Worm (Caenorhabditis elegans) whole organism, L3 larva: Measurements from ENCODE around the gene Y43F8B.18.

Source experiments
- ZK546.5 ChIP-seq: sonication (generic microtip); optimal IDR thresholded peaks from 2 replicates; lab custom pipeline; 2017; ENCODE audit warnings: missing biosample characterization, missing genetic modification characterization
- ama-1 ChIP-seq: fragments of 150-350 bp; optimal IDR thresholded peaks from 2 replicates; lab custom pipeline; 2018
- elt-2 ChIP-seq: sonication (generic microtip); optimal IDR thresholded peaks from 2 replicates; lab custom pipeline; 2016; ENCODE audit warnings: missing genetic modification reagents, mild to moderate bottlenecking, missing genetic modification characterization, missing compliant biosample characterization
- jun-1 ChIP-seq: fragments of 150-350 bp; optimal IDR thresholded peaks from 2 replicates; lab custom pipeline; 2014; ENCODE audit warnings: missing biosample characterization, missing genetic modification reagents, missing genetic modification characterization
- nhr-12 ChIP-seq: fragments of 150-350 bp; optimal IDR thresholded peaks from 2 replicates; lab custom pipeline; 2014; ENCODE audit warnings: missing biosample characterization, missing genetic modification characterization
- nhr-237 ChIP-seq: fragments of 150-350 bp; optimal IDR thresholded peaks from 2 replicates; lab custom pipeline; 2014; ENCODE audit warnings: missing biosample characterization, missing genetic modification characterization
- nhr-77 ChIP-seq: fragments of 150-350 bp; optimal IDR thresholded peaks from 2 replicates; lab custom pipeline; 2014; ENCODE audit warnings: missing biosample characterization, missing genetic modification characterization
- pha-4 ChIP-seq: fragments of 150-350 bp; optimal IDR thresholded peaks from 2 replicates; lab custom pipeline; 2014; ENCODE audit warnings: missing biosample characterization, missing genetic modification reagents, missing genetic modification characterization
- snpc-4 ChIP-seq: fragments of 150-350 bp; optimal IDR thresholded peaks from 2 replicates; lab custom pipeline; 2014; ENCODE audit warnings: missing biosample characterization, missing genetic modification characterization

- TF ChIP-seq ama-1 (lab: Kevin White, UChicago) (no peak), snpc-4 (tag; lab: Kevin White, UChicago) (no peak), pha-4 (no peak), elt-2 (peak; percentile 30), jun-1 (no peak), nhr-12 (tag; lab: Kevin White, UChicago) (no peak), nhr-237 (no peak), ZK546.5 (tag; lab: Kevin White, UChicago) (no peak), nhr-77 (tag; lab: Kevin White, UChicago) (no peak)
These were observed 42.2 kb upstream of the Y43F8B.18 start for ce11 chrV:19443599-19443998.
